Fruit fly (Drosophila melanogaster): ENCODE measurements around the gene Srp68.

Srp68 gene

dm6 chr3L:8985848-8986320 lies 11.0 kb downstream of the Srp68 start, which contains the start of gene Galk (continued):
- no peak for TF ChIP-seq pum (GFP tag; optimal IDR thresholded peaks at IDR 0.05)
- no peak for TF ChIP-seq abd-A (tag; optimal IDR thresholded peaks at IDR 0.05)
- no peak for TF ChIP-seq Deaf1 (tag; optimal IDR thresholded peaks at IDR 0.05)
- peak; percentile 68 for TF ChIP-seq ERR (GFP tag; optimal IDR thresholded peaks at IDR 0.05)
- peak; percentile 65 for TF ChIP-seq her (GFP tag; optimal IDR thresholded peaks at IDR 0.05)
- TF ChIP-seq fd64A (GFP tag; optimal IDR thresholded peaks at IDR 0.05) = peak; percentile 83
- TF ChIP-seq CG10979 (tag; optimal IDR thresholded peaks at IDR 0.05) = no peak
- TF ChIP-seq CG8924 (tag; optimal IDR thresholded peaks at IDR 0.05) = peak; percentile 42
- TF ChIP-seq BEAF-32 (GFP tag; optimal IDR thresholded peaks at IDR 0.05) = no peak
- no peak for TF ChIP-seq Dip2 (GFP tag; IDR thresholded peaks at IDR 0.05)
- TF ChIP-seq cas (GFP tag; IDR thresholded peaks at IDR 0.05) = peak; percentile 31; the same call in 1 of the 2 replicates
- TF ChIP-seq en (GFP tag; optimal IDR thresholded peaks at IDR 0.05) = no peak
- TF ChIP-seq amos (GFP tag; IDR thresholded peaks at IDR 0.05; ENCODE audit: partially characterized antibody) = no peak
- TF ChIP-seq Kr (GFP tag; optimal IDR thresholded peaks at IDR 0.05) = no peak
- TF ChIP-seq dysf (GFP tag; IDR thresholded peaks at IDR 0.05) = peak; percentile 69
- no peak for TF ChIP-seq dan (GFP tag; IDR thresholded peaks at IDR 0.05)
- TF ChIP-seq CG10274 (GFP tag; optimal IDR thresholded peaks at IDR 0.05) = peak; percentile 11
- TF ChIP-seq nom (GFP tag; optimal IDR thresholded peaks at IDR 0.05) = peak; percentile 39
- TF ChIP-seq Fer3 (tag; optimal IDR thresholded peaks at IDR 0.05) = peak; percentile 67
- TF ChIP-seq CG17359 (tag; optimal IDR thresholded peaks at IDR 0.05) = peak; percentile 55
- TF ChIP-seq CG34376 (GFP tag; optimal IDR thresholded peaks at IDR 0.05) = peak; percentile 95
- no peak for TF ChIP-seq CG15073 (GFP tag; optimal IDR thresholded peaks at IDR 0.05)
- TF ChIP-seq psq (GFP tag; optimal IDR thresholded peaks at IDR 0.05) = no peak
- TF ChIP-seq da (GFP tag; optimal IDR thresholded peaks at IDR 0.05) = peak; percentile 13
- TF ChIP-seq Dip3 (GFP tag; optimal IDR thresholded peaks at IDR 0.05) = peak; percentile 43
- TF ChIP-seq grn (GFP tag; optimal IDR thresholded peaks at IDR 0.05) = peak; percentile 43
- no peak for TF ChIP-seq hth (optimal IDR thresholded peaks at IDR 0.05)
- TF ChIP-seq tgo (GFP tag; IDR thresholded peaks at IDR 0.05) = peak; percentile 66; the same call in 2 of the 3 replicates
- TF ChIP-seq twi (tag; optimal IDR thresholded peaks at IDR 0.05) = no peak
- peak; percentile 4; the same call in 1 of the 2 replicates for TF ChIP-seq Ravus (GFP tag; IDR thresholded peaks at IDR 0.05)
- no peak for TF ChIP-seq yki (optimal IDR thresholded peaks at IDR 0.05)
- TF ChIP-seq Sin3A (optimal IDR thresholded peaks at IDR 0.05) = no peak
- TF ChIP-seq p53 (GFP tag; optimal IDR thresholded peaks at IDR 0.05) = no peak
- no peak for TF ChIP-seq prd (optimal IDR thresholded peaks at IDR 0.05)
- TF ChIP-seq prd (GFP tag; IDR thresholded peaks at IDR 0.05) = peak; percentile 68
- no peak for TF ChIP-seq kay (GFP tag; optimal IDR thresholded peaks at IDR 0.05)
- TF ChIP-seq pan (optimal IDR thresholded peaks at IDR 0.05) = no peak
- TF ChIP-seq pan (GFP tag; optimal IDR thresholded peaks at IDR 0.05 in 1 of 2, IDR thresholded peaks at IDR 0.05 in 1 of 2) = peak in 1 of 2 experiments; percentile 81
- peak; percentile 62; the same call in 1 of the 3 replicates for TF ChIP-seq ken (GFP tag; IDR thresholded peaks at IDR 0.05)
- TF ChIP-seq tio (GFP tag; optimal IDR thresholded peaks at IDR 0.05) = no peak
- peak; percentile 68 for TF ChIP-seq wdn (GFP tag; IDR thresholded peaks at IDR 0.05)
- peak; percentile 56 for TF ChIP-seq HLH54F (GFP tag; optimal IDR thresholded peaks at IDR 0.05)
- TF ChIP-seq lab (GFP tag; optimal IDR thresholded peaks at IDR 0.05) = peak; percentile 85
- TF ChIP-seq salm (tag; optimal IDR thresholded peaks at IDR 0.05) = peak; percentile 65
- peak; percentile 72 for TF ChIP-seq CG15514 (GFP tag; optimal IDR thresholded peaks at IDR 0.05)
- peak; percentile 90 for TF ChIP-seq CG11456 (GFP tag; IDR thresholded peaks at IDR 0.05)
- peak; percentile 59; the same call in 1 of the 2 replicates for TF ChIP-seq ranshi (GFP tag; IDR thresholded peaks at IDR 0.05)
- TF ChIP-seq stwl (tag; optimal IDR thresholded peaks at IDR 0.05) = no peak
- no peak for TF ChIP-seq Awh (GFP tag; IDR thresholded peaks at IDR 0.05)
- TF ChIP-seq gsb-n (tag; optimal IDR thresholded peaks at IDR 0.05) = no peak
- no peak for TF ChIP-seq Ets65A (GFP tag)
- peak; percentile 48 for TF ChIP-seq unpg (GFP tag; optimal IDR thresholded peaks at IDR 0.05)
- TF ChIP-seq CG10267 (tag; optimal IDR thresholded peaks at IDR 0.05) = no peak
